Worm (Caenorhabditis elegans) whole organism, mixed stage, embryonic: ENCODE results near the gene mans-3.

Source experiments
- bed-3 ChIP-seq: fragments of 200-800 bp; sonication (Bioruptor generic); optimal IDR thresholded peaks from 3 replicates; lab custom pipeline; 2018; ENCODE audit warnings: mild to moderate bottlenecking, missing genetic modification characterization, moderate library complexity, missing compliant biosample characterization
- blmp-1 ChIP-seq: fragments of 150-350 bp; optimal IDR thresholded peaks from 2 replicates; lab custom pipeline; 2014; ENCODE audit warnings: missing biosample characterization, missing genetic modification characterization
- ces-1 ChIP-seq: fragments of 150-350 bp; optimal IDR thresholded peaks from 2 replicates; lab custom pipeline; 2014; ENCODE audit warnings: missing biosample characterization, missing genetic modification reagents, missing genetic modification characterization
- ham-2 ChIP-seq: fragments of 200-800 bp; sonication (Bioruptor generic); optimal IDR thresholded peaks from 2 replicates; lab custom pipeline; 2018; ENCODE audit warnings: mild to moderate bottlenecking, missing genetic modification characterization, missing compliant biosample characterization
- lsy-2 ChIP-seq: fragments of 150-350 bp; optimal IDR thresholded peaks from 2 replicates; lab custom pipeline; 2014; ENCODE audit warnings: missing biosample characterization, missing genetic modification characterization
- nhr-237 ChIP-seq: fragments of 150-350 bp; optimal IDR thresholded peaks from 2 replicates; lab custom pipeline; 2014; ENCODE audit warnings: missing biosample characterization, missing genetic modification characterization
- nhr-76 ChIP-seq: sonication (generic microtip); optimal IDR thresholded peaks from 2 replicates; lab custom pipeline; 2017; ENCODE audit warnings: missing biosample characterization, missing genetic modification characterization
- pha-4 ChIP-seq: fragments of 150-350 bp; optimal IDR thresholded peaks from 2 replicates; lab custom pipeline; 2018; ENCODE audit warnings: missing biosample characterization, missing genetic modification reagents, missing genetic modification characterization
- snpc-4 ChIP-seq: fragments of 150-350 bp; optimal IDR thresholded peaks from 2 replicates; lab custom pipeline; 2014; ENCODE audit warnings: missing biosample characterization, missing genetic modification characterization
- unc-62 ChIP-seq: fragments of 150-350 bp; optimal IDR thresholded peaks from 2 replicates; lab custom pipeline; 2014; ENCODE audit warnings: missing biosample characterization, missing genetic modification reagents, missing genetic modification characterization

- TF ChIP-seq bed-3 (GFP tag; lab: Kevin White, UChicago): no peak
- TF ChIP-seq unc-62 (GFP tag; lab: Kevin White, UChicago): no peak
- TF ChIP-seq lsy-2 (tag; lab: Kevin White, UChicago): no peak
- no peak for TF ChIP-seq nhr-237 (tag; lab: Kevin White, UChicago)
- peak; percentile 32 for TF ChIP-seq ces-1 (GFP tag; lab: Kevin White, UChicago)
- TF ChIP-seq blmp-1 (tag; lab: Kevin White, UChicago): no peak
- no peak for TF ChIP-seq snpc-4 (tag; lab: Kevin White, UChicago)
- TF ChIP-seq nhr-76 (tag; lab: Kevin White, UChicago): no peak
- no peak for TF ChIP-seq ham-2 (GFP tag; lab: Kevin White, UChicago)
- peak; percentile 10 for TF ChIP-seq pha-4 (tag; lab: Kevin White, UChicago)
Measured at ce11 chrX:5121789-5122188, 43.4 kb upstream of the mans-3 start.
